Fruit fly (Drosophila melanogaster): ENCODE data around the gene CG7246.

DNA sequence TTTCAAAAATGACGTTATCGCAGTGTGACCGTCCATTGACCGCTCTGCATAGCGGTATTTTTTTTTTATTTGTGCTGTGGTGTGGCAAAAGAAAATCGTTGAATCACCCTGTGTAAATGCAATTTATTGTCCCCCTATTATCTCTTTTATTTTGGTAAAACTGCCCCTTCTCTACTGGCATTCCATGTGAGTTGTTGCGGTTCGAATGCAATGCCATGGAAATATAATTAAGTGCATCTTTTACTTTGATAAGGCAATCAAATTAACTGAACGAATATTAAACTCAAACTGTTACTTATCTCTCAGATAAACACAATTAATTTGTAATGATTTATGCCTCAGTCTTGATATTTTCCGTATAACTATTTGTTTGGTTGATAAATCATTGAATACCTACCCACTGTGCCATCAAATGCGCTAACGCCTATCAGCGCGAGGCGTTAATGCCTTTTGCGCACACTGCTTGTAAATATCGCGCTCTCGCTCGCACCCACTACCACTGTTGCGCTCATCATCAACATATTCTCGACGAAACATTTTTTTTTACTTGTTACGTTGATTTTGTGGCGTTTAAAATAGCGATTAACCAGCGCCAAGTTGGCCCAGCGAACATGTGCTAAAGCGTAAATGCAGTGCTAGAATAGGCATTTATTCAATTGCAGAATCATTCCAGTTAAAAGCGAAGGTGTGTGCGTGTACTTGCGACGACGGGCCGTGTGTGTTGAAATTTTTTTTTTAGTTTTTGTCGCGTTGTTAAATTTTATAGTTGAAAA lies 28.4 kb upstream of the CG7246 start:
- TF ChIP-seq CG8478 (optimal IDR thresholded peaks at IDR 0.05) (no peak), CTCF (optimal IDR thresholded peaks at IDR 0.05) (no peak)
